Fruit fly (Drosophila melanogaster) whole organism, embryonic: Measurements from ENCODE around the gene rdog.

Experiments used
- CG10267 ChIP-seq: fragments of 200-800 bp; sonication (Bioruptor generic); optimal IDR thresholded peaks from 2 replicates; lab custom pipeline; 2018; ENCODE audit warnings: missing biosample characterization, mild to moderate bottlenecking, missing genetic modification characterization, moderate library complexity
- CG10366 ChIP-seq: fragments of 200-800 bp; sonication (Bioruptor generic); IDR thresholded peaks from 2 replicates; pipeline ENCODE4 v1.3.6; 2022; ENCODE audit warnings: missing biosample characterization, missing genetic modification characterization
- CG11560 ChIP-seq: fragments of 200-800 bp; sonication (Bioruptor generic); IDR thresholded peaks from 3 replicates; pipeline ENCODE4 v1.3.6; 2022; ENCODE audit warnings: missing biosample characterization, missing genetic modification characterization
- CG11723 ChIP-seq: fragments of 200-800 bp; sonication (Bioruptor generic); optimal IDR thresholded peaks from 2 replicates; lab custom pipeline; 2017; ENCODE audit warnings: missing biosample characterization, mild to moderate bottlenecking, missing genetic modification characterization
- CG14667 ChIP-seq: fragments of 200-800 bp; sonication (Bioruptor generic); IDR thresholded peaks from 2 replicates; pipeline ENCODE4 v1.3.6; 2022; ENCODE audit warnings: missing biosample characterization, missing genetic modification characterization
- CG4360 ChIP-seq: fragments of 200-800 bp; sonication (Bioruptor generic); IDR thresholded peaks from 2 replicates; pipeline ENCODE4 v1.3.6; 2022; ENCODE audit warnings: missing biosample characterization, missing genetic modification characterization
- CG4404 ChIP-seq: fragments of 200-800 bp; sonication (Bioruptor generic); IDR thresholded peaks from 2 replicates; pipeline ENCODE4 v1.3.6; 2022; ENCODE audit warnings: missing biosample characterization, missing genetic modification characterization
- CG5953 ChIP-seq: fragments of 200-800 bp; sonication (Bioruptor generic); IDR thresholded peaks from 2 replicates; pipeline ENCODE4 v1.3.6; 2022; ENCODE audit warnings: missing biosample characterization, missing genetic modification characterization
- CG7745 ChIP-seq: fragments of 200-800 bp; sonication (Bioruptor generic); optimal IDR thresholded peaks from 2 replicates; lab custom pipeline; 2018; ENCODE audit warnings: missing biosample characterization, mild to moderate bottlenecking, missing genetic modification characterization, moderate library complexity
- CG8924 ChIP-seq: fragments of 200-800 bp; optimal IDR thresholded peaks from 3 replicates; lab custom pipeline; 2019; ENCODE audit warnings: missing biosample characterization, mild to moderate bottlenecking, missing genetic modification characterization, moderate library complexity
- CG9932 ChIP-seq: fragments of 200-800 bp; sonication (Bioruptor generic); IDR thresholded peaks from 2 replicates; pipeline ENCODE4 v1.3.6; 2022; ENCODE audit warnings: missing biosample characterization, missing genetic modification characterization
- CHES-1-like ChIP-seq: fragments of 200-800 bp; sonication (Bioruptor generic); optimal IDR thresholded peaks from 2 replicates; lab custom pipeline; 2016; ENCODE audit warnings: missing biosample characterization, missing genetic modification characterization
- Chrac-16 ChIP-seq: fragments of 200-800 bp; sonication (Bioruptor generic); optimal IDR thresholded peaks from 3 replicates; lab custom pipeline; 2016; ENCODE audit warnings: missing biosample characterization, missing genetic modification characterization
- Dip2 ChIP-seq: fragments of 200-800 bp; sonication (Bioruptor generic); IDR thresholded peaks from 2 replicates; pipeline ENCODE4 v1.3.6; 2022; ENCODE audit warnings: missing biosample characterization, missing genetic modification characterization
- Doc3 ChIP-seq: fragments of 200-800 bp; sonication (Bioruptor generic); IDR thresholded peaks from 3 replicates; pipeline ENCODE4 v1.3.6; 2022; ENCODE audit warnings: missing biosample characterization, missing genetic modification characterization; ENCODE audit not compliant: partially characterized antibody
- Drgx ChIP-seq: fragments of 200-800 bp; sonication (Bioruptor generic); IDR thresholded peaks from 2 replicates; pipeline ENCODE4 v1.3.6; 2022; ENCODE audit warnings: missing biosample characterization, missing genetic modification characterization
- H2.0 ChIP-seq: fragments of 200-800 bp; sonication (Bioruptor generic); IDR thresholded peaks from 2 replicates; pipeline ENCODE4 v1.3.6; 2022; ENCODE audit warnings: missing biosample characterization, missing genetic modification characterization
- HLH54F ChIP-seq: fragments of 200-800 bp; sonication (Bioruptor generic); optimal IDR thresholded peaks from 3 replicates; lab custom pipeline; 2016; ENCODE audit warnings: missing biosample characterization, missing genetic modification characterization
- HmgD ChIP-seq: fragments of 200-800 bp; sonication (Bioruptor generic); optimal IDR thresholded peaks from 3 replicates; lab custom pipeline; 2016; ENCODE audit warnings: missing biosample characterization, missing genetic modification characterization
- Hmx ChIP-seq: fragments of 200-800 bp; sonication (Bioruptor generic); optimal IDR thresholded peaks from 2 replicates; lab custom pipeline; 2016; ENCODE audit warnings: missing biosample characterization, missing genetic modification characterization
- Hr51 ChIP-seq, 2 experiments: fragments of 200-800 bp; sonication (Bioruptor generic); optimal IDR thresholded peaks; 2 replicates in 1 of 2; 3 replicates in 1 of 2; lab custom pipeline; 2016 to 2018; ENCODE audit warnings: missing biosample characterization in 2 of 2, missing genetic modification characterization in 2 of 2, mild to moderate bottlenecking in 1 of 2, moderate library complexity in 1 of 2
- Hr78 ChIP-seq, 2 experiments: fragments of 200-800 bp in 1 of 2; fragments of >200 bp in 1 of 2; sonication (Bioruptor generic) in 1 of 2; optimal IDR thresholded peaks; 2 replicates each; lab custom pipeline; 2017 to 2019; ENCODE audit warnings: missing biosample characterization in 2 of 2, missing genetic modification characterization in 2 of 2, mild to moderate bottlenecking in 1 of 2, moderate library complexity in 1 of 2
- Hsf ChIP-seq: fragments of 200-800 bp; sonication (Bioruptor generic); optimal IDR thresholded peaks from 3 replicates; lab custom pipeline; 2016; ENCODE audit warnings: missing biosample characterization, missing genetic modification characterization
- Mes4 ChIP-seq: fragments of 200-800 bp; sonication (Bioruptor generic); optimal IDR thresholded peaks from 2 replicates; lab custom pipeline; 2016; ENCODE audit warnings: missing biosample characterization, missing genetic modification characterization
- NK7.1 ChIP-seq: fragments of 200-800 bp; sonication (Bioruptor generic); optimal IDR thresholded peaks from 3 replicates; lab custom pipeline; 2016; ENCODE audit warnings: missing biosample characterization, missing genetic modification characterization
- Nf-YA ChIP-seq: fragments of 200-800 bp; sonication (Bioruptor generic); IDR thresholded peaks from 2 replicates; pipeline ENCODE4 v1.3.6; 2022; ENCODE audit warnings: missing biosample characterization, missing genetic modification characterization
- Nf-YB ChIP-seq: fragments of 200-800 bp; sonication (Bioruptor generic); optimal IDR thresholded peaks from 3 replicates; lab custom pipeline; 2019; ENCODE audit warnings: missing biosample characterization, mild to moderate bottlenecking, missing genetic modification characterization, moderate library complexity
- Oaz ChIP-seq: fragments of 200-800 bp; sonication (Bioruptor generic); IDR thresholded peaks from 2 replicates; pipeline ENCODE4 v1.3.6; 2022; ENCODE audit warnings: missing biosample characterization, missing genetic modification characterization
- Oli ChIP-seq: fragments of 200-800 bp; sonication (Bioruptor generic); optimal IDR thresholded peaks from 2 replicates; lab custom pipeline; 2018; ENCODE audit warnings: missing biosample characterization, mild to moderate bottlenecking, missing genetic modification characterization, moderate library complexity
- ab ChIP-seq: fragments of 200-800 bp; sonication (Bioruptor generic); optimal IDR thresholded peaks from 2 replicates; lab custom pipeline; 2016; ENCODE audit warnings: missing biosample characterization, missing genetic modification characterization
- al ChIP-seq: fragments of 200-800 bp; sonication (Bioruptor generic); IDR thresholded peaks from 2 replicates; pipeline ENCODE4 v1.3.6; 2022; ENCODE audit warnings: missing biosample characterization, missing genetic modification characterization
- crc ChIP-seq: fragments of 200-800 bp; sonication (Bioruptor generic); optimal IDR thresholded peaks from 2 replicates; lab custom pipeline; 2016; ENCODE audit warnings: missing biosample characterization, missing genetic modification characterization
- croc ChIP-seq: fragments of 200-800 bp; sonication (Bioruptor generic); conservative IDR thresholded peaks from 3 replicates; pipeline ENCODE4 v1.3.6; 2022; ENCODE audit warnings: missing biosample characterization, missing genetic modification characterization
- ems ChIP-seq: fragments of 200-800 bp; sonication (Bioruptor generic); optimal IDR thresholded peaks from 3 replicates; lab custom pipeline; 2016; ENCODE audit warnings: missing biosample characterization, missing genetic modification characterization
- exex ChIP-seq: fragments of 200-800 bp; sonication (Bioruptor generic); optimal IDR thresholded peaks from 4 replicates; lab custom pipeline; 2018; ENCODE audit warnings: missing biosample characterization, mild to moderate bottlenecking, missing genetic modification characterization, moderate library complexity
- fd64A ChIP-seq: fragments of 200-800 bp; sonication (Bioruptor generic); optimal IDR thresholded peaks from 3 replicates; lab custom pipeline; 2018; ENCODE audit warnings: missing biosample characterization, mild to moderate bottlenecking, missing genetic modification characterization
- hth ChIP-seq: fragments of >200 bp; optimal IDR thresholded peaks from 2 replicates; lab custom pipeline; 2017; ENCODE audit warnings: inconsistent platforms
- ind ChIP-seq: fragments of 200-800 bp; sonication (Bioruptor generic); optimal IDR thresholded peaks from 3 replicates; lab custom pipeline; 2016; ENCODE audit warnings: missing biosample characterization, missing genetic modification characterization
- jumu ChIP-seq: fragments of 200-800 bp; sonication (Bioruptor generic); optimal IDR thresholded peaks from 3 replicates; lab custom pipeline; 2016; ENCODE audit warnings: missing biosample characterization, missing genetic modification characterization
- ken ChIP-seq: fragments of 200-800 bp; sonication (Bioruptor generic); IDR thresholded peaks from 3 replicates; pipeline ENCODE4 v1.3.6; 2022; ENCODE audit warnings: missing biosample characterization, missing genetic modification characterization
- maf-S ChIP-seq: fragments of 200-800 bp; sonication (Bioruptor generic); optimal IDR thresholded peaks from 2 replicates; lab custom pipeline; 2016; ENCODE audit warnings: missing biosample characterization, missing genetic modification characterization
- pan ChIP-seq, 4 experiments: fragments of >200 bp in 3 of 4; fragments of 200-800 bp in 1 of 4; sonication (Bioruptor generic) in 1 of 4; optimal IDR thresholded peaks in 3 of 4; IDR thresholded peaks in 1 of 4; 2 replicates each; pipeline versions ENCODE4 v1.3.6 to Lab custom; 2017 to 2022; ENCODE audit warnings: missing biosample characterization in 2 of 4, missing genetic modification characterization in 2 of 4, mixed read lengths in 1 of 4
- phol ChIP-seq: fragments of 200-800 bp; sonication (Bioruptor generic); optimal IDR thresholded peaks from 3 replicates; lab custom pipeline; 2018; ENCODE audit warnings: missing biosample characterization, mild to moderate bottlenecking, missing genetic modification characterization, moderate library complexity
- sens-2 ChIP-seq: fragments of 200-800 bp; sonication (Bioruptor generic); IDR thresholded peaks from 2 replicates; pipeline ENCODE4 v1.3.6; 2022; ENCODE audit warnings: missing biosample characterization, missing genetic modification characterization
- slp2 ChIP-seq: fragments of 200-800 bp; sonication (Bioruptor generic); optimal IDR thresholded peaks from 2 replicates; lab custom pipeline; 2016; ENCODE audit warnings: missing biosample characterization, missing genetic modification characterization
- tgo ChIP-seq: fragments of 200-800 bp; sonication (Bioruptor generic); IDR thresholded peaks from 3 replicates; pipeline ENCODE4 v1.3.6; 2022; ENCODE audit warnings: missing biosample characterization, missing genetic modification characterization
- unc-4 ChIP-seq: fragments of 200-800 bp; sonication (Bioruptor generic); IDR thresholded peaks from 2 replicates; pipeline ENCODE4 v1.3.6; 2022; ENCODE audit warnings: missing biosample characterization, missing genetic modification characterization; ENCODE audit not compliant: partially characterized antibody

Gene rdog

DNA sequence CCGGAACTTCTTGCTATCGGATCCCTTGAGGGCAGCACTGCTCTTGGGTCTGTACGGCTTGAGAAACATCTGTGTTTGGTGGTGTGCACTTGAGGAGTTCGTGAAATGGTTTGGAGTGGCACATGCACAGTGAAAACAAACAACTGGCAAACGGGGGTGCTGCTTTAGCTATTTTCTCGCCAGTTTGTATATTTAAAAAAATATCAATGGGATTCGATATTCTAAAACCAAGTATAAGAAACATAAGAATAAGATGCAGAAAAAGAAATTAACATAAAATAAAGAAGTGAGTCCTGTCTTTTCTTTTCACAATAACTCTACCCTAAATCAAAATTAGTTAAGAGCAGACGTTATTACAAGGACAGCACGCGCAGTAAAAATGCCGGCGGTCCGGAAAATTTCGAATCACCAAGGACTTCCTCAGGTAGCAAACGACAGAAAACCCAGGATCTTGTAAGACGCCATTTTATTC, 6.3 kb upstream of the rdog start, which contains the start of gene eIF2D (continued):
- TF ChIP-seq CG11723 (GFP tag; lab: Kevin White, UChicago): no peak
- TF ChIP-seq ems (GFP tag; lab: Kevin White, UChicago): peak; percentile 27
- peak; percentile 57 for TF ChIP-seq ind
- TF ChIP-seq CG4404 (GFP tag; lab: Robert Waterston, UW): 0 out of 2 replicates have a peak, but pooled peaks have one; percentile 23
- peak; percentile 48 for TF ChIP-seq Drgx (GFP tag; lab: Robert Waterston, UW)
- TF ChIP-seq fd64A (GFP tag; lab: Kevin White, UChicago): no peak
- peak; percentile 19 for TF ChIP-seq Nf-YB (GFP tag; lab: Kevin White, UChicago)
- TF ChIP-seq exex: no peak
- TF ChIP-seq ken (GFP tag; lab: Robert Waterston, UW): 0 out of 3 replicates have a peak, but pooled peaks have one; percentile 49
- no peak for TF ChIP-seq HLH54F
- no peak for TF ChIP-seq Dip2
- peak; percentile 17 for TF ChIP-seq Mes4
- no peak for TF ChIP-seq Nf-YA (GFP tag; lab: Robert Waterston, UW)
- no peak for TF ChIP-seq Doc3 (GFP tag; lab: Robert Waterston, UW)
- TF ChIP-seq croc (GFP tag; lab: Robert Waterston, UW): no peak
- TF ChIP-seq sens-2 (GFP tag; lab: Robert Waterston, UW): peak; percentile 40; the same call in 1 of the 2 replicates
- peak in 1 of 2 experiments; percentile 67 for TF ChIP-seq Hr51 (GFP tag; optimal IDR thresholded peaks at IDR 0.05; lab: Kevin White, UChicago)
- peak; percentile 18; the same call in 1 of the 2 replicates for TF ChIP-seq al (GFP tag; lab: Robert Waterston, UW)
- peak; percentile 62 for TF ChIP-seq CG9932 (GFP tag; lab: Robert Waterston, UW)
- TF ChIP-seq unc-4 (GFP tag; lab: Robert Waterston, UW): no peak
- TF ChIP-seq CG10366 (GFP tag; lab: Robert Waterston, UW): peak; percentile 37
- TF ChIP-seq Hr78 (GFP tag; optimal IDR thresholded peaks at IDR 0.05; lab: Kevin White, UChicago): no peak
- TF ChIP-seq Oaz (GFP tag; lab: Robert Waterston, UW): no peak
- peak; percentile 39; the same call in 1 of the 2 replicates for TF ChIP-seq CG14667 (GFP tag; lab: Robert Waterston, UW)
- TF ChIP-seq CG7745: no peak
- peak; percentile 85 for TF ChIP-seq phol (tag; lab: Kevin White, UChicago)
- peak; percentile 67 for TF ChIP-seq CG8924 (tag; lab: Kevin White, UChicago)
- peak; percentile 50 for TF ChIP-seq Chrac-16 (GFP tag; lab: Kevin White, UChicago)
- TF ChIP-seq CG4360 (GFP tag; lab: Robert Waterston, UW): 0 out of 2 replicates have a peak, but pooled peaks have one; percentile 34
- no peak for TF ChIP-seq Hmx
- TF ChIP-seq jumu (GFP tag; lab: Kevin White, UChicago): peak; percentile 28
- peak; percentile 50 for TF ChIP-seq Hsf
- peak; percentile 44; the same call in 1 of the 2 replicates for TF ChIP-seq H2.0 (GFP tag; lab: Robert Waterston, UW)
- no peak for TF ChIP-seq hth (lab: Kevin White, UChicago)
- no peak for TF ChIP-seq CG11560 (tag; lab: Robert Waterston, UW)
- TF ChIP-seq NK7.1: peak; percentile 18
- peak; percentile 36 for TF ChIP-seq crc (GFP tag; lab: Kevin White, UChicago)
- peak; percentile 58 for TF ChIP-seq slp2 (GFP tag; lab: Kevin White, UChicago)
- peak; percentile 20 for TF ChIP-seq HmgD (GFP tag; lab: Kevin White, UChicago)
- peak; percentile 47; the same call in 1 of the 2 replicates for TF ChIP-seq CG5953 (GFP tag; lab: Robert Waterston, UW)
- TF ChIP-seq tgo: peak; percentile 49; the same call in 2 of the 3 replicates
- TF ChIP-seq CG10267 (tag; lab: Kevin White, UChicago): peak; percentile 73
- no peak for TF ChIP-seq maf-S (GFP tag; lab: Kevin White, UChicago)
- no peak for TF ChIP-seq ab
- peak; percentile 49 for TF ChIP-seq Oli (tag; lab: Kevin White, UChicago)
- TF ChIP-seq CHES-1-like (GFP tag; lab: Kevin White, UChicago): no peak
- TF ChIP-seq pan (optimal IDR thresholded peaks at IDR 0.05; lab: Kevin White, UChicago): no peak
- TF ChIP-seq pan (GFP tag; optimal IDR thresholded peaks at IDR 0.05 in 1 of 2, IDR thresholded peaks at IDR 0.05 in 1 of 2): peak in 1 of 2 experiments; percentile 72
- TF ChIP-seq, all 482 proteins: peak for 244
